Worm (Caenorhabditis elegans) whole organism, midembryonic: ENCODE results near the gene cbp-1.

Experiments used
- T22C8.4 ChIP-seq: fragments of 200-800 bp; sonication (Bioruptor generic); IDR thresholded peaks from 2 replicates; pipeline ENCODE4 v1.3.6; 2022; ENCODE audit warnings: missing genetic modification characterization, missing compliant biosample characterization
- cog-1 ChIP-seq: sonication (generic microtip); optimal IDR thresholded peaks from 2 replicates; lab custom pipeline; 2016; ENCODE audit warnings: missing genetic modification characterization, missing compliant biosample characterization
- klf-2 ChIP-seq: fragments of 200-800 bp; sonication (Bioruptor generic); conservative IDR thresholded peaks from 2 replicates; pipeline ENCODE4 v1.3.6; 2022; ENCODE audit warnings: missing genetic modification reagents, missing genetic modification characterization, missing compliant biosample characterization
- tab-1 ChIP-seq: fragments of 200-800 bp; sonication (Bioruptor generic); IDR thresholded peaks from 2 replicates; pipeline ENCODE4 v1.3.6; 2022; ENCODE audit warnings: missing genetic modification characterization, missing compliant biosample characterization
- ztf-23 ChIP-seq: fragments of 200-800 bp; sonication (Bioruptor generic); IDR thresholded peaks from 2 replicates; pipeline ENCODE4 v1.3.6; 2022; ENCODE audit warnings: missing genetic modification reagents, missing genetic modification characterization, missing compliant biosample characterization

DNA sequence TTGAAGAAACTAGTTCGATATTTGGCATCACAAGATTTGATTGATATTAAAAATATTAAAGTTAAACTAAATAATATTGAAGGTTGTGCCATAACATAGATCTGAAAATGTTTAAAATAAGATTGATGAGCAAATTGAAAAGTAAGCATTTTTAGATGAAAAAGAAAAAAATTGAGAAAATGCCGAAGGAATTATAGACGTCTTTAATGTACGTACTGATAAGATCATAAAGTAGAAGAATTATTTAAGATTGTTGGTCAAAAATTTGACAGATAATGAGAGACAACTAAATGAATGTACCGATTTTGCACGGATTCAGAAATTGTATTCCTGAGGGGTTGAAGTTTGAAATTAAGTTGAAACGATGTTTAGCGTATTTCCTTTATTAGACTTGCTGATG lies 46.1 kb upstream of the cbp-1 start, which contains the start of gene ncx-7:
- TF ChIP-seq T22C8.4 (GFP tag; lab: Robert Waterston, UW) (no peak), ztf-23 (GFP tag; lab: Robert Waterston, UW) (no peak), klf-2 (GFP tag; lab: Robert Waterston, UW) (no peak), tab-1 (GFP tag; lab: Robert Waterston, UW) (no peak), cog-1 (no peak)
